Worm (Caenorhabditis elegans): ENCODE data around the gene D1086.9.

DNA sequence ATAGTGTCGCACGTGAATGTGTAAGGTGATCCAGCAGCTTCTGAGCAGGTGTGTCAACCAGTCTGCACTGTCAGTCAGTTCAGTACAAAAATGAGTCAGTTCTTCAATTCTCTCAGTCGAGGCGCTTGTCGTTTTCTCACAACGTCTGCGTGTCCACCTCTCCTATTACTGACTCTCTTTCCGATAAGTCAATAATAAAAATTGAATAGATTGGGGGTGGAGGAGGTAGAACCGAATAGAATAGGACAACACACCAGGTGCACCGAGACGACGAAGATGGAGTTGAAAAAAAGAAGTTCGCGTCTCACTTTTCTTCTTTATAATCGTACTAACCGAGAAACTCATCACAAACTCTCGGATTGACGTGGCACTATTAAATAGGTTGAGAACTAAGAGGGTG is 23.8 kb downstream of the D1086.9 start:
- TF ChIP-seq zip-8 (tag; optimal IDR thresholded peaks at IDR 0.05), result no peak
- TF ChIP-seq ceh-83 (GFP tag; optimal IDR thresholded peaks at IDR 0.05), result no peak
- no peak for TF ChIP-seq pha-4 (tag; optimal IDR thresholded peaks at IDR 0.05)
- no peak for TF ChIP-seq lin-13 (tag; optimal IDR thresholded peaks at IDR 0.05)
- TF ChIP-seq ztf-11 (tag; optimal IDR thresholded peaks at IDR 0.05), result no peak
- no peak for TF ChIP-seq lsy-2 (tag; optimal IDR thresholded peaks at IDR 0.05)
- TF ChIP-seq ceh-39 (tag; optimal IDR thresholded peaks at IDR 0.05), result no peak
- TF ChIP-seq nhr-237 (tag; optimal IDR thresholded peaks at IDR 0.05), result no peak
- TF ChIP-seq nhr-2 (tag; optimal IDR thresholded peaks at IDR 0.05), result no peak
- no peak for TF ChIP-seq unc-39 (tag; optimal IDR thresholded peaks at IDR 0.05)
- no peak for TF ChIP-seq elt-3 (tag; optimal IDR thresholded peaks at IDR 0.05)
- no peak for TF ChIP-seq snpc-4 (tag; optimal IDR thresholded peaks at IDR 0.05)
- TF ChIP-seq elt-1 (tag; optimal IDR thresholded peaks at IDR 0.05; ENCODE audit: borderline replicate concordance, insufficient read depth), result no peak
